Worm (Caenorhabditis elegans) whole organism, midembryonic: ENCODE data around the gene C08B6.8.

Experiments
- T22C8.4 ChIP-seq: fragments of 200-800 bp; sonication (Bioruptor generic); IDR thresholded peaks from 2 replicates; pipeline ENCODE4 v1.3.6; 2022; ENCODE audit warnings: missing genetic modification characterization, missing compliant biosample characterization
- cog-1 ChIP-seq: sonication (generic microtip); optimal IDR thresholded peaks from 2 replicates; lab custom pipeline; 2016; ENCODE audit warnings: missing genetic modification characterization, missing compliant biosample characterization
- flt-1 ChIP-seq: fragments of 200-800 bp; sonication (Bioruptor generic); IDR thresholded peaks from 2 replicates; pipeline ENCODE4 v1.3.6; 2022; ENCODE audit warnings: missing genetic modification characterization, missing compliant biosample characterization
- med-1 ChIP-seq: sonication (generic microtip); optimal IDR thresholded peaks from 2 replicates; lab custom pipeline; 2017; ENCODE audit warnings: missing genetic modification characterization, mild to moderate bottlenecking, missing compliant biosample characterization, antibody characterized with exemption, missing genetic modification reagents; ENCODE audit not compliant: insufficient read depth
- ref-1 ChIP-seq: fragments of 200-800 bp; sonication (Bioruptor generic); conservative IDR thresholded peaks from 2 replicates; pipeline ENCODE4 v1.3.6; 2022; ENCODE audit warnings: missing genetic modification reagents, missing genetic modification characterization, missing compliant biosample characterization
- ztf-23 ChIP-seq: fragments of 200-800 bp; sonication (Bioruptor generic); IDR thresholded peaks from 2 replicates; pipeline ENCODE4 v1.3.6; 2022; ENCODE audit warnings: missing genetic modification reagents, missing genetic modification characterization, missing compliant biosample characterization
- ztf-29 ChIP-seq: fragments of 200-800 bp; sonication (Bioruptor generic); IDR thresholded peaks from 2 replicates; pipeline ENCODE4 v1.3.6; 2022; ENCODE audit warnings: missing genetic modification reagents, missing genetic modification characterization, missing compliant biosample characterization

DNA sequence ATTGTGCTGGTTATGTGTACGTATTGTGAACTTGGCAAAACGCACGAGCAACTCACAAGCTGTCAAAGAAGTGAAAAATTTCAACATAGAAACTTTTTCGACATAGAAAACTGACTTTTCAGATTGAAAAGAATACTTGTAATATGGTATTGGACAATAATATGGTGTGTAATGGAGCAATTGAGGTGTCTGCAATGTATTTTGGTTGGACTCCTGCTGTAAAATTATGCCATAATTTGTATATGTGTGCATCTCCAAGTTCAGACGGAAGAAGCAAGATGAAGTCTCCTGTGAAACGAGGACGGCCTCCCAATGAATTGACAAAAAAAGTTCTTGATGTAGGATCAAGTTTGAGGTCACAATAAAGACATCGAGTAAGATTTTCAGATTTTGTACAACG is 49.4 kb downstream of the C08B6.8 start:
- TF ChIP-seq ref-1 (GFP tag; lab: Robert Waterston, UW) (no peak), T22C8.4 (GFP tag; lab: Robert Waterston, UW) (no peak), ztf-29 (GFP tag; lab: Robert Waterston, UW) (no peak), ztf-23 (GFP tag; lab: Robert Waterston, UW) (no peak), flt-1 (no peak), cog-1 (tag; lab: Kevin White, UChicago) (no peak), med-1 (GFP tag; lab: Kevin White, UChicago) (no peak)
